Fruit fly (Drosophila melanogaster): ENCODE results near the gene CG15458.
"Not testable (repeated sequence)": the region's sequence is repeated elsewhere in the genome, so short reads cannot be mapped to it uniquely, and the experiment has no call there.

DNA sequence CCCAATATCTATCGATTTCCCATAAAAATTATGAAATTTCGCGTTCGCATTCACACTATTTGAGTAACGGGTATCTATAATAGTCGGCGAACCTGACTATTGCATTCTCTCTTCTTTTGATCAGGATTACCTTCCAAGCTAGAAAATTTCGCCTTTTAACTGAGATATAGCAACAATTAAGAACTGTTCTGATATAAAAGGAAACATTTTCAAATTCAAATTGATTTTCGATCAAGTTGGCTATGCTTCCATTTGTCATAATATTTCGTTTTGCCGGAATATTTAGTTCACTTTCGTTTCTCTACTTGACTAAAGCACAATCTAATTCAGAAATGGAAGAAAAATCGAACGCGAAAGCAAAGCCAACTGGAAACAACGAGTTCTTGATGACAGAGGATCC, 32.1 kb upstream of the CG15458 start, which contains the start of gene CG42578:
- not testable (repeated sequence) for TF ChIP-seq lab (GFP tag; optimal IDR thresholded peaks at IDR 0.05); CG31365 (tag; optimal IDR thresholded peaks at IDR 0.05); insv (GFP tag; optimal IDR thresholded peaks at IDR 0.05); Sin3A (optimal IDR thresholded peaks at IDR 0.05)

Data from whole organism, embryonic.